Comparison of ENCODE assay signal across 6 worm cellular contexts in the genomic region with DNA sequence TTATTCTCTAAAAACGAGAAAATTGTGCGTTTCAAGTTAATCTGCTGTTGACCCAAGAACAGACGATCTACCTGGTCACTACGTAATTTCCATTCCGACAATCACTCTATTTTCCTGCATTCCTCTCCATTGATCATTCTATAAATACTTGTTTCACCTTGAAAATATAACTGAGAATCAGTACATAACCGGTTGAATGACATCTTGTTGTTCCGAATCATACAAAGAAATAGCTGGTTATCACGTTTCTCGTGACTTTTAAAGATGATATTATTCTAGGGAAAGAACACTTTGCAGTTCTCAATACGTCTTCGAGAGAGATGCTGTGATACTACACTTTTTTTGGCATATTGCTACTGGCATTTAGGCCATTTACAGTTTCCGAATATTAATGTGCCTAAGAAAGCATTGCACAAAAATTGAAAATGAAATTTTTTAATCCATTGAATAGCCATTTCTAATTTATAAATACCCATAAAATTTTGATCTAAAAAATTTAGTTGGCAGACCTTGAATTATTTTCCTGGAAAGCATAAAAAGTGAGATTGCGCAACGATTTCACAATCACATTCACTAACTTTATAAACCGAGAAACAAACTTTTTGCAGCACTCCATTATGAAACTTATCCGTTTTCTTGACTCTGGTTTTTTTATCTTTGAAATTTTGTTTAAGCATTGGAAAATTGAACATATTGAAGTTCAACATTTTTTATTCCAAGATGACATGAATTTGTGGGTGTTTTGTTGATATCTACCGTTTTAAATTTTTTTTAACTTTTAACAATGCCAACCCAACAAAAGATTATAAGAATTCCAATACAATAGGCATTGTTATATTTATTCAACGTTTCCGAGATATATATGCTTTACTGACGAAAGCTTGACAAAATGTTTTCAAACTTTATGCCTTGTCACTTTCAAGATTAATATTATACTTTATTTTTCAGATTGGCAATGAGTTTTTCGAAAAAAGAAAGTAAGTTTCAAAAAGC.
A peak's percentile ranks its signal among the peaks of the same experiment; 100 is the strongest.
TF ChIP-seq lines count a peak whose summit lies in the region.

A gene (plus strand): TSS at position 943 of the 993 bp plus-strand sequence.

TF ChIP-seq in whole organism, L1 larva, 84 proteins besides CTCF, POLR2A, EP300 and RAD21 (continues in another document):
- TF ChIP-seq swsn-7 (tag; optimal IDR thresholded peaks at IDR 0.05; lab: Kevin White, UChicago), result no peak
- no peak for TF ChIP-seq C16A3.4 (tag; optimal IDR thresholded peaks at IDR 0.05; lab: Kevin White, UChicago)
- no peak for TF ChIP-seq nhr-84 (tag; optimal IDR thresholded peaks at IDR 0.05; lab: Kevin White, UChicago)
- TF ChIP-seq egl-13 (tag; optimal IDR thresholded peaks at IDR 0.05; lab: Kevin White, UChicago), result no peak
- TF ChIP-seq nhr-12 (tag; optimal IDR thresholded peaks at IDR 0.05; lab: Kevin White, UChicago), result no peak
- TF ChIP-seq C04F5.9 (tag; optimal IDR thresholded peaks at IDR 0.05; lab: Kevin White, UChicago), result no peak
- no peak for TF ChIP-seq zip-4 (GFP tag; optimal IDR thresholded peaks at IDR 0.05; lab: Kevin White, UChicago)
- no peak for TF ChIP-seq unc-86 (tag; optimal IDR thresholded peaks at IDR 0.05; lab: Kevin White, UChicago)
- peak; percentile 1 for TF ChIP-seq mep-1 (tag; optimal IDR thresholded peaks at IDR 0.05; lab: Kevin White, UChicago)
- peak; percentile 76 for TF ChIP-seq grh-1 (GFP tag; IDR thresholded peaks at IDR 0.05; lab: Robert Waterston, UW)
- TF ChIP-seq aly-2 (tag; optimal IDR thresholded peaks at IDR 0.05; lab: Kevin White, UChicago), result no peak
- TF ChIP-seq unc-130 (tag; optimal IDR thresholded peaks at IDR 0.05; lab: Kevin White, UChicago), result no peak
- TF ChIP-seq pax-3 (tag; optimal IDR thresholded peaks at IDR 0.05; lab: Kevin White, UChicago), result no peak
- no peak for TF ChIP-seq nhr-77 (tag; optimal IDR thresholded peaks at IDR 0.05; lab: Kevin White, UChicago)

TF ChIP-seq in whole organism, L2 larva, 48 proteins besides CTCF, POLR2A, EP300 and RAD21 (continues in another document):
- TF ChIP-seq nhr-25 (tag; optimal IDR thresholded peaks at IDR 0.05; lab: Kevin White, UChicago) (peak; percentile 61), egl-27 (tag; optimal IDR thresholded peaks at IDR 0.05; lab: Kevin White, UChicago) (no peak), nhr-11 (tag; optimal IDR thresholded peaks at IDR 0.05; lab: Kevin White, UChicago) (no peak), lsy-2 (tag; optimal IDR thresholded peaks at IDR 0.05; lab: Kevin White, UChicago) (no peak), nhr-10 (tag; optimal IDR thresholded peaks at IDR 0.05; lab: Kevin White, UChicago) (no peak), sma-3 (GFP tag; optimal IDR thresholded peaks at IDR 0.05; lab: Kevin White, UChicago) (peak; percentile 28), peb-1 (tag; optimal IDR thresholded peaks at IDR 0.05; lab: Kevin White, UChicago) (no peak), nhr-21 (tag; optimal IDR thresholded peaks at IDR 0.05; lab: Kevin White, UChicago) (peak; percentile 38), nhr-129 (tag; optimal IDR thresholded peaks at IDR 0.05; lab: Kevin White, UChicago) (peak; percentile 23), unc-39 (tag; optimal IDR thresholded peaks at IDR 0.05; lab: Kevin White, UChicago) (no peak), nhr-6 (tag; optimal IDR thresholded peaks at IDR 0.05; lab: Kevin White, UChicago) (no peak), fos-1 (tag; optimal IDR thresholded peaks at IDR 0.05; lab: Kevin White, UChicago) (no peak), blmp-1 (tag; optimal IDR thresholded peaks at IDR 0.05; lab: Kevin White, UChicago; ENCODE audit: insufficient read depth) (peak; percentile 36), unc-55 (GFP tag; optimal IDR thresholded peaks at IDR 0.05; lab: Kevin White, UChicago) (no peak)

TF ChIP-seq in whole organism, L3 larva, 47 proteins besides CTCF, POLR2A, EP300 and RAD21:
- TF ChIP-seq R02D3.7 (tag; optimal IDR thresholded peaks at IDR 0.05; lab: Kevin White, UChicago), result no peak
- TF ChIP-seq nhr-43 (tag; optimal IDR thresholded peaks at IDR 0.05; lab: Kevin White, UChicago; ENCODE audit: poor library complexity, severe bottlenecking), result peak; percentile 53
- TF ChIP-seq egl-27 (tag; optimal IDR thresholded peaks at IDR 0.05; lab: Kevin White, UChicago), result no peak
- TF ChIP-seq nhr-23 (tag; optimal IDR thresholded peaks at IDR 0.05; lab: Kevin White, UChicago), result peak; percentile 70
- TF ChIP-seq nhr-25 (tag; optimal IDR thresholded peaks at IDR 0.05; lab: Kevin White, UChicago), result peak; percentile 47
- no peak for TF ChIP-seq fkh-2 (tag; optimal IDR thresholded peaks at IDR 0.05; lab: Kevin White, UChicago)

TF ChIP-seq in whole organism, L4 larva, 104 proteins besides CTCF, POLR2A, EP300 and RAD21:
- no peak for TF ChIP-seq hif-1 (tag; optimal IDR thresholded peaks at IDR 0.05; lab: Kevin White, UChicago)
- TF ChIP-seq unc-62 (GFP tag; optimal IDR thresholded peaks at IDR 0.05 in 1 of 2; lab: Kevin White, UChicago), result peak in 1 of 2 experiments; percentile 30
- no peak for TF ChIP-seq unc-62 (tag; optimal IDR thresholded peaks at IDR 0.05; lab: Kevin White, UChicago)
- TF ChIP-seq hlh-11 (tag; optimal IDR thresholded peaks at IDR 0.05; lab: Kevin White, UChicago), result peak; percentile 22
- no peak for TF ChIP-seq pha-4 (GFP tag; IDR thresholded peaks at IDR 0.05; lab: Robert Waterston, UW)
- TF ChIP-seq pha-4 (tag; optimal IDR thresholded peaks at IDR 0.05; lab: Kevin White, UChicago), result no peak
- TF ChIP-seq mxl-3 (GFP tag; optimal IDR thresholded peaks at IDR 0.05; lab: Kevin White, UChicago), result peak; percentile 21
- peak; percentile 45 for TF ChIP-seq hlh-30 (tag; optimal IDR thresholded peaks at IDR 0.05; lab: Kevin White, UChicago; ENCODE audit: insufficient read depth)
- TF ChIP-seq mdl-1 (tag; optimal IDR thresholded peaks at IDR 0.05; lab: Kevin White, UChicago), result peak in 1 of 2 experiments; percentile 14
- no peak for TF ChIP-seq mxl-2 (GFP tag; conservative IDR thresholded peaks at IDR 0.05; lab: Robert Waterston, UW)
- TF ChIP-seq nhr-28 (tag; optimal IDR thresholded peaks at IDR 0.05; lab: Kevin White, UChicago), result peak; percentile 60
- TF ChIP-seq F49E8.2 (tag; optimal IDR thresholded peaks at IDR 0.05; lab: Kevin White, UChicago; ENCODE audit: borderline replicate concordance), result no peak
TF ChIP-seq in whole organism, L4 larva: peak in this region for 6.

TF ChIP-seq in whole organism, mixed stage, embryonic, 35 proteins besides CTCF, POLR2A, EP300 and RAD21:
- TF ChIP-seq nhr-237 (tag; optimal IDR thresholded peaks at IDR 0.05; lab: Kevin White, UChicago), result no peak
- peak; percentile 71 for TF ChIP-seq zip-8 (tag; optimal IDR thresholded peaks at IDR 0.05; lab: Kevin White, UChicago)
- no peak for TF ChIP-seq elt-1 (tag; optimal IDR thresholded peaks at IDR 0.05; lab: Kevin White, UChicago; ENCODE audit: borderline replicate concordance, insufficient read depth)
- no peak for TF ChIP-seq elt-3 (tag; optimal IDR thresholded peaks at IDR 0.05; lab: Kevin White, UChicago)
- TF ChIP-seq M03D4.4 (tag; optimal IDR thresholded peaks at IDR 0.05; lab: Kevin White, UChicago), result no peak

TF ChIP-seq in whole organism, young adult, 124 proteins besides CTCF, POLR2A, EP300 and RAD21:
- TF ChIP-seq hlh-12 (tag; optimal IDR thresholded peaks at IDR 0.05; lab: Kevin White, UChicago), result no peak
- TF ChIP-seq cebp-1 (GFP tag; IDR thresholded peaks at IDR 0.05; lab: Robert Waterston, UW), result no peak
- TF ChIP-seq cebp-1 (tag; optimal IDR thresholded peaks at IDR 0.05; lab: Kevin White, UChicago), result peak; percentile 52
